Worm (Caenorhabditis elegans): ENCODE results near the gene C28A5.6.

ce11 chrIII:4404339-4404836 is 24.9 kb downstream of the C28A5.6 start, which contains the start of the genes R07E5.17 and snfc-5:
- TF ChIP-seq ztf-29 (GFP tag; IDR thresholded peaks at IDR 0.05) = no peak
- TF ChIP-seq ref-1 (GFP tag; conservative IDR thresholded peaks at IDR 0.05) = no peak
- no peak for TF ChIP-seq klf-2 (GFP tag; conservative IDR thresholded peaks at IDR 0.05)
- TF ChIP-seq flt-1 (GFP tag; IDR thresholded peaks at IDR 0.05) = no peak
- TF ChIP-seq T22C8.4 (GFP tag; IDR thresholded peaks at IDR 0.05) = no peak
- no peak for TF ChIP-seq cog-1 (tag; optimal IDR thresholded peaks at IDR 0.05)
- no peak for TF ChIP-seq med-1 (GFP tag; optimal IDR thresholded peaks at IDR 0.05; ENCODE audit: insufficient read depth)
- no peak for TF ChIP-seq ztf-23 (GFP tag; IDR thresholded peaks at IDR 0.05)

Data from whole organism, midembryonic.